Worm (Caenorhabditis elegans) whole organism, mixed stage, embryonic: ENCODE data around the gene col-113.

ENCODE experiments used
- M03D4.4 ChIP-seq: sonication (generic microtip); optimal IDR thresholded peaks from 2 replicates; lab custom pipeline; 2017; ENCODE audit warnings: mild to moderate bottlenecking, missing genetic modification characterization, missing compliant biosample characterization
- blmp-1 ChIP-seq: fragments of 150-350 bp; optimal IDR thresholded peaks from 2 replicates; lab custom pipeline; 2014; ENCODE audit warnings: missing biosample characterization, missing genetic modification characterization
- ceh-39 ChIP-seq: fragments of 150-350 bp; optimal IDR thresholded peaks from 2 replicates; lab custom pipeline; 2014; ENCODE audit warnings: missing biosample characterization, missing genetic modification characterization
- ceh-43 ChIP-seq: fragments of 200-800 bp; sonication (Bioruptor generic); optimal IDR thresholded peaks from 2 replicates; lab custom pipeline; 2018; ENCODE audit warnings: mild to moderate bottlenecking, missing genetic modification characterization, moderate library complexity, missing compliant biosample characterization
- ceh-83 ChIP-seq: fragments of 200-800 bp; sonication (Bioruptor generic); optimal IDR thresholded peaks from 2 replicates; lab custom pipeline; 2018; ENCODE audit warnings: mild to moderate bottlenecking, missing genetic modification characterization, missing compliant biosample characterization
- ces-1 ChIP-seq: fragments of 150-350 bp; optimal IDR thresholded peaks from 2 replicates; lab custom pipeline; 2014; ENCODE audit warnings: missing biosample characterization, missing genetic modification reagents, missing genetic modification characterization
- cnd-1 ChIP-seq: fragments of 200-800 bp; sonication (Bioruptor generic); optimal IDR thresholded peaks from 2 replicates; lab custom pipeline; 2018; ENCODE audit warnings: mild to moderate bottlenecking, missing genetic modification characterization, missing compliant biosample characterization
- drap-1 ChIP-seq: fragments of 200-800 bp; sonication (Bioruptor generic); optimal IDR thresholded peaks from 3 replicates; lab custom pipeline; 2018; ENCODE audit warnings: mild to moderate bottlenecking, missing genetic modification characterization, missing compliant biosample characterization
- elt-1 ChIP-seq: sonication (generic microtip); optimal IDR thresholded peaks from 2 replicates; lab custom pipeline; 2017; ENCODE audit warnings: missing genetic modification characterization, mild to moderate bottlenecking, missing compliant biosample characterization, antibody characterized with exemption, moderate library complexity, borderline replicate concordance; ENCODE audit not compliant: insufficient read depth
- elt-3 ChIP-seq: fragments of 150-350 bp; optimal IDR thresholded peaks from 2 replicates; lab custom pipeline; 2014; ENCODE audit warnings: missing biosample characterization, missing genetic modification characterization
- flh-1 ChIP-seq: fragments of 200-800 bp; sonication (Bioruptor generic); optimal IDR thresholded peaks from 2 replicates; lab custom pipeline; 2018; ENCODE audit warnings: mild to moderate bottlenecking, missing genetic modification characterization, moderate library complexity, missing compliant biosample characterization
- ham-2 ChIP-seq: fragments of 200-800 bp; sonication (Bioruptor generic); optimal IDR thresholded peaks from 2 replicates; lab custom pipeline; 2018; ENCODE audit warnings: mild to moderate bottlenecking, missing genetic modification characterization, missing compliant biosample characterization
- hlh-1 ChIP-seq: fragments of 150-350 bp; optimal IDR thresholded peaks from 2 replicates; lab custom pipeline; 2014; ENCODE audit warnings: missing biosample characterization, missing genetic modification reagents, missing genetic modification characterization
- lsy-2 ChIP-seq: fragments of 150-350 bp; optimal IDR thresholded peaks from 2 replicates; lab custom pipeline; 2014; ENCODE audit warnings: missing biosample characterization, missing genetic modification characterization
- mab-5 ChIP-seq: fragments of 150-350 bp; optimal IDR thresholded peaks from 2 replicates; lab custom pipeline; 2014; ENCODE audit warnings: missing biosample characterization, missing genetic modification characterization
- mls-2 ChIP-seq: sonication (generic microtip); optimal IDR thresholded peaks from 2 replicates; lab custom pipeline; 2016; ENCODE audit warnings: mild to moderate bottlenecking, missing genetic modification characterization, moderate library complexity, missing compliant biosample characterization
- nhr-12 ChIP-seq: fragments of 150-350 bp; optimal IDR thresholded peaks from 2 replicates; lab custom pipeline; 2014; ENCODE audit warnings: missing biosample characterization, missing genetic modification characterization
- nhr-2 ChIP-seq: fragments of 150-350 bp; optimal IDR thresholded peaks from 2 replicates; lab custom pipeline; 2014; ENCODE audit warnings: missing biosample characterization, missing genetic modification characterization
- nhr-237 ChIP-seq: fragments of 150-350 bp; optimal IDR thresholded peaks from 2 replicates; lab custom pipeline; 2014; ENCODE audit warnings: missing biosample characterization, missing genetic modification characterization
- nhr-28 ChIP-seq: fragments of 150-350 bp; optimal IDR thresholded peaks from 2 replicates; lab custom pipeline; 2014; ENCODE audit warnings: missing biosample characterization, missing genetic modification characterization
- pha-4 ChIP-seq: fragments of 150-350 bp; optimal IDR thresholded peaks from 2 replicates; lab custom pipeline; 2018; ENCODE audit warnings: missing biosample characterization, missing genetic modification reagents, missing genetic modification characterization
- sem-2 ChIP-seq: fragments of 200-800 bp; sonication (Bioruptor generic); optimal IDR thresholded peaks from 2 replicates; lab custom pipeline; 2018; ENCODE audit warnings: mild to moderate bottlenecking, missing genetic modification characterization, missing compliant biosample characterization
- snpc-4 ChIP-seq: fragments of 150-350 bp; optimal IDR thresholded peaks from 2 replicates; lab custom pipeline; 2014; ENCODE audit warnings: missing biosample characterization, missing genetic modification characterization
- sptf-1 ChIP-seq: sonication (generic microtip); optimal IDR thresholded peaks from 2 replicates; lab custom pipeline; 2017; ENCODE audit warnings: mild to moderate bottlenecking, missing genetic modification characterization, moderate library complexity, missing compliant biosample characterization
- tbx-8 ChIP-seq: fragments of 200-800 bp; sonication (Bioruptor generic); optimal IDR thresholded peaks from 2 replicates; lab custom pipeline; 2018; ENCODE audit warnings: mild to moderate bottlenecking, missing genetic modification characterization, moderate library complexity, missing compliant biosample characterization
- unc-120 ChIP-seq: sonication (generic microtip); optimal IDR thresholded peaks from 2 replicates; lab custom pipeline; 2017; ENCODE audit warnings: missing genetic modification characterization, missing compliant biosample characterization; ENCODE audit not compliant: poor library complexity, severe bottlenecking
- unc-39 ChIP-seq: fragments of 150-350 bp; optimal IDR thresholded peaks from 2 replicates; lab custom pipeline; 2014; ENCODE audit warnings: missing biosample characterization, missing genetic modification characterization
- unc-62 ChIP-seq: fragments of 150-350 bp; optimal IDR thresholded peaks from 2 replicates; lab custom pipeline; 2014; ENCODE audit warnings: missing biosample characterization, missing genetic modification reagents, missing genetic modification characterization
- zip-8 ChIP-seq: fragments of 150-350 bp; optimal IDR thresholded peaks from 2 replicates; lab custom pipeline; 2014; ENCODE audit warnings: missing biosample characterization, missing genetic modification characterization
- ztf-11 ChIP-seq: fragments of 150-350 bp; optimal IDR thresholded peaks from 2 replicates; lab custom pipeline; 2014; ENCODE audit warnings: missing biosample characterization, missing genetic modification characterization

The col-113 gene

DNA sequence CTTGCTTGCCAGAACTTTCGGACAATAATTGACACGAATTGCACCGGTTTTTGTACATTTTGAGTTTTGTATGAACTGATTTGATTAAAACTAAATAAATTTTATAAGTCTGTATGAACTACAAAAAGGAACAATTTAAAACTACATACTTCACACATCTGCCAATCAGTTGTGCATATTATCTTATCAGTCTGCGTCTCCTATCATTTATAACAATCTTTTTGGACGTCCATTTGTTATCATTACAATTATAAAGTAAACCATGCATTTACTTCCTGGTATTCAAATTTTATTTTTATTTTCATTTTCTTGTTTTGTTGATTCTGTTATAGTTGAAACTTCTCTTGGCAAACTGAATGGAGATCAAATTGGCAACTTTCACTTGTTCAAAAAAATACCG, 28.0 kb upstream of the col-113 start, which contains the start of gene cest-10:
Gene cest-10 (plus strand): TSS at position 254 of the 400 bp plus-strand sequence.
- TF ChIP-seq nhr-2 (tag; lab: Kevin White, UChicago) = no peak
- no peak for TF ChIP-seq M03D4.4 (tag; lab: Kevin White, UChicago)
- no peak for TF ChIP-seq blmp-1
- TF ChIP-seq elt-1 (tag; lab: Kevin White, UChicago) = no peak
- no peak for TF ChIP-seq elt-3 (tag; lab: Kevin White, UChicago)
- no peak for TF ChIP-seq unc-39
- no peak for TF ChIP-seq nhr-28 (tag; lab: Kevin White, UChicago)

DNA sequence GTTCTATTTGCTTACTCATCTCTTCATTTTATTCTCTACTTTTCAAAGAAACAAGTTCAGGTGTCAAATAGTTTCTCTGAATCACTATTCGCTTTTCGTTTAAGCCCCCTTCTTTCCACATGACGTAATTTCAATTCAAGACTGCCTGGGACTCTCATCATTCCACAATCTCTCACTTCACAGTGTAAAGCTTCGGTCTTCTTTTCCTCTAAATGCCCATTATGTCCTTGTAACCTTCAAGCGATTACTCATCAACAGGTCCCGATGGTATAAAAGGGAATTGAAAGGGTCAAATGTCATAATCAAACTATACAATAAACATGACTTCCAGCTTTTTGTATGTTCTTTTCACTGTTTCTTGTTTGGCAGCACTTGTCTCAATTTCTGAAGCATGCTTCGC, 26.6 kb upstream of the col-113 start, which contains the start of gene C42D4.3:
Gene C42D4.3 (plus strand): TSS at position 298 of the 400 bp plus-strand sequence.
- TF ChIP-seq cnd-1 (tag; lab: Kevin White, UChicago) (no peak), nhr-12 (no peak), ceh-83 (GFP tag; lab: Kevin White, UChicago) (no peak), flh-1 (GFP tag; lab: Kevin White, UChicago) (no peak), sptf-1 (tag; lab: Kevin White, UChicago) (no peak), mab-5 (tag; lab: Kevin White, UChicago) (no peak), unc-62 (GFP tag; lab: Kevin White, UChicago) (no peak), unc-39 (no peak), ztf-11 (tag; lab: Kevin White, UChicago) (no peak), ham-2 (no peak), nhr-28 (tag; lab: Kevin White, UChicago) (no peak), unc-120 (tag; lab: Kevin White, UChicago) (no peak), ceh-43 (no peak), nhr-2 (tag; lab: Kevin White, UChicago) (no peak), sem-2 (GFP tag; lab: Kevin White, UChicago) (no peak), blmp-1 (no peak)

DNA sequence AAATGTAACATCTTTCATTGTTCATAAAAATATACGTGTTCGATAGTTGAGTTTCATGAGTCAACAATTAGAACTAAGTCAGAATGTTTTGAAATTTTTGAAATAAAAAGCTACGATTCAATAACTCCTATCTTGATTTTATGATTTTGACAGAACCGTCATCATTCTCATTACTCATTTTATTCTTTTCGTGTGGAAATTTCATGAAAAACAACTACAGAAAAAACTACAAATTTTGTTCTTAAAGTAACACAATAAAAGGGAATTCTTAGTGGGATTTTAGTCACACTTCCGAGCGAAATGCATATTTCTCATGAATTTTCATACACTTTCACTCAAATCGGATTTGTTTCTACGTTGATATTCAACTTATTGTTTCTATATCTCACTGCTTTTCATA, 24.6 kb upstream of the col-113 start, which contains the start of gene str-44:
Gene str-44 (plus strand): TSS at position 301 of the 400 bp plus-strand sequence.
- TF ChIP-seq blmp-1 (no peak), sem-2 (GFP tag; lab: Kevin White, UChicago) (no peak)
- TF ChIP-seq, all 35 proteins: peak for 0

DNA sequence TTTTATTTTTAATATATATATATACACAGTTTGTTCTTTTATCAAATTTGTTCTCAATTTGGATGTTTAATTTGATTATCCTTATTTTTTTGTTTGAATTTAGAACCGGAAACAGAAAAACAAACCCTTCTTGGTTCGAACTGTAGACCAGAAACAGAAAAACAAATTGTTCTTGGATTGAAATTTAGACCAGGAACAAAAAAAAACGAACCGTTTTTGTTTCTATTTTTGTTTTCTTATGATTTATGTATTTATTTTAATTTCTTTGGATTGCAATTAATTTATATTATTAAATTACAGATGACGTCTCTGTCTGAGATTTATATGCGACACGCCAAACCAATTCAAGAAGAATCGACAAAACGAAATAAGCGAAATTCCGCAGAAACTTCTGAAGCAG, 23.0 kb upstream of the col-113 start, which contains the start of gene C42D4.19:
Gene C42D4.19 (plus strand): TSS at position 301 of the 400 bp plus-strand sequence.
- no peak for TF ChIP-seq snpc-4 (tag; lab: Kevin White, UChicago)
- no peak for TF ChIP-seq ceh-39
- TF ChIP-seq nhr-237 (tag; lab: Kevin White, UChicago) = no peak

DNA sequence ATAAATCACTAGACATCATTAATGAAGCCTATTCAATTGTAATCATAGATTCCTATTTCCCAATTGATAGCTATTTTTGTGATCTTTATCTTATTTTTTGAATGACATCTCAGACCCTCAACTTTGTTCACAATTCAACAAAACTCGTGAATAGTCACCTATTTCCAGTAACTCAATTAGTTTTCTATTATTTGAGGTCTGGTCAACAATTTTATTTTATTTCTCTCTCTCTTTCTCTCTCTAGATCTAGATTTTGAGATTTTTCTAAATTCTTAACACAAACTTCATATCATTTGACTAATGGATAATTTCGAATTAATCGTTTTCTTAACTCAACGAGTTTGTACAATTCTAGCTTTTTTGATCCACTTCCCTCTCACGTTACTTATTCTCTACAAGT, 21.2 kb upstream of the col-113 start, which contains the start of gene str-1:
Gene str-1 (plus strand): TSS at position 301 of the 400 bp plus-strand sequence.
- TF ChIP-seq lsy-2 (no peak), zip-8 (tag; lab: Kevin White, UChicago) (no peak), ceh-39 (no peak), ceh-83 (GFP tag; lab: Kevin White, UChicago) (no peak), mls-2 (no peak), unc-39 (no peak), nhr-12 (no peak), ztf-11 (tag; lab: Kevin White, UChicago) (no peak), nhr-28 (tag; lab: Kevin White, UChicago) (no peak), cnd-1 (tag; lab: Kevin White, UChicago) (no peak), ces-1 (GFP tag; lab: Kevin White, UChicago) (no peak), drap-1 (GFP tag; lab: Kevin White, UChicago) (no peak), ceh-43 (no peak), blmp-1 (no peak), flh-1 (GFP tag; lab: Kevin White, UChicago) (no peak), sptf-1 (tag; lab: Kevin White, UChicago) (no peak)

DNA sequence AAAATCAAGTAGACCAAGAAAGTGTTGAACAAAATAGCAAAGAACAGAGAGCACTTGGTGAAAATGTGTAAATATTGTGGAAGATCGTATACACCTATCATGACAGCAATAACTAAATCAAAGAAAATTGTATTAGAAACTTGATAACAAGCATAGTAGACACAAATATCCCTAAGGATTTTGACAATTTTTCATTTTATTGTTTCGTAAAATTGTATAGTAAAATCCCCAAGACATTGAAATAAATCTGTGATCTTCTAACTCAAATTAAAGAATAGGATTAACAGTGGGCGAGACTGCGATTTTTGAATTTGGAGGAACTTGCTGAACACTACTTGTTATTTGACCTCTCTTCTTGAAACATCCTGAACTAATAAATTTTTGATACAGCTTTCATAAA, 18.9 kb upstream of the col-113 start, which contains the start of gene str-220:
Gene str-220 (minus strand): TSS at position 101 of the 400 bp plus-strand sequence.
- TF ChIP-seq mab-5 (tag; lab: Kevin White, UChicago) (no peak), nhr-237 (tag; lab: Kevin White, UChicago) (no peak), nhr-28 (tag; lab: Kevin White, UChicago) (no peak), pha-4 (tag; lab: Kevin White, UChicago) (no peak), ztf-11 (tag; lab: Kevin White, UChicago) (no peak), unc-62 (GFP tag; lab: Kevin White, UChicago) (no peak), hlh-1 (no peak), snpc-4 (tag; lab: Kevin White, UChicago) (no peak), zip-8 (tag; lab: Kevin White, UChicago) (no peak), sptf-1 (tag; lab: Kevin White, UChicago) (no peak), M03D4.4 (tag; lab: Kevin White, UChicago) (no peak), tbx-8 (GFP tag; lab: Kevin White, UChicago) (no peak), ceh-83 (GFP tag; lab: Kevin White, UChicago) (no peak)
